Fruit fly (Drosophila melanogaster) whole organism: ENCODE data around the gene Reph.
A peak's percentile ranks its signal among the peaks of the same experiment; 100 is the strongest.

Source experiments
- CG8478 ChIP-seq: fragments of >200 bp; optimal IDR thresholded peaks from 2 replicates; lab custom pipeline; 2018; ENCODE audit warnings: inconsistent platforms
- Dll ChIP-seq: fragments of >200 bp; optimal IDR thresholded peaks from 2 replicates; lab custom pipeline; 2017
- EcR ChIP-seq, 2 experiments: fragments of >200 bp; optimal IDR thresholded peaks; 2 replicates each; lab custom pipeline; 2017; ENCODE audit warnings: missing biosample characterization in 2 of 2, missing genetic modification characterization in 2 of 2, missing genetic modification reagents in 2 of 2
- pan ChIP-seq: fragments of >200 bp; optimal IDR thresholded peaks from 2 replicates; lab custom pipeline; 2017
- psq ChIP-seq: fragments of >200 bp; optimal IDR thresholded peaks from 2 replicates; lab custom pipeline; 2017
- usp ChIP-seq: fragments of >200 bp; optimal IDR thresholded peaks from 2 replicates; lab custom pipeline; 2017; ENCODE audit warnings: missing biosample characterization, missing genetic modification characterization, mixed read lengths

The Reph gene

DNA sequence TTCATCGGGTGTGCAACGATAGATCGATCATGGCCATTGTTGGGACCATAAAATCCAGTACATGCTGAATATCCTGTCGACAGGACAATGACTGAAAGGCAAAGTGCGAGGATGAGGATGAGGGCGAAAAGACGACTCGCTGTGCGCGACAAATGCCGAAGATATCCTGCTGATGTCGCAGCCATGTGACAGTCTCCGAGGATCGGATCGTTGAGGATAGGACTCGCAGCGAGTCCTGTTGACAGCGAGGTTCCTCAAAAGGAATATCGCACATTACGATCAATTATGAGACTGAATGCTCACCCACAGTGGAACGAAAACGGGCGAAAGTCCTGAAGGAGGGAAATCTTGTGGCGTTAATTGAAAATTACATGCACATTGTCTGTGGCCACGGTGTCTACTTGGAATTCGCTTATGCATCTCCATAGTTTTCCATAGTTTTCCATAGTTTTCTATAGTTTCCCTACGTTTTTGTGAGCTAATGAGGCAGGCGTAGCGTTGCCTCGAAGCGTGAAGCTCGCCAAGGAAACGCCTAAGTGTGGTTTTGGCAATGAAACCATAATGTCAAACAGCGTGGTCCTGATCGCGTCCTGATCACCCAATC lies 19.2 kb downstream of the Reph start:
- TF ChIP-seq EcR (GFP tag; optimal IDR thresholded peaks at IDR 0.05; lab: Kevin White, UChicago) (no peak), psq (lab: Kevin White, UChicago) (no peak), CG8478 (lab: Kevin White, UChicago) (no peak), Dll (lab: Kevin White, UChicago) (no peak), pan (lab: Kevin White, UChicago) (no peak), usp (GFP tag; lab: Kevin White, UChicago) (no peak)

DNA sequence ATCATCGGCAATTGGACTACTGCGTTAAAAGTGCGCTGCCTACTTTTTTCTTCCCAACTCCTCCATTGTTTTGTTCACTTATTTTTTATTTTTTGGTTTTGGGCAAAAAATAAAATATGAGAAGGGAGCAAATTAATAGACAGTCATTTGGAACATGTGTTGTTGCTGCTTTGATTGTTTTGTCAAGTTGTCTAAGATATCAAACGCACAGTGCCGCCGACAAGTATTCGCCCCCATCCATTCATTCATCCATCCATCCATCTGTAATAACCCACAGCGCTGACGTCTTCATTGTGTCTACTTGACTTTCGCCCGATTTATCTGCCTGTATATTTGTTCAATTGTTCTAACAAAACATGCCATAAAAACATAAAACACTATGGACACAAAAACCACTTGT lies 20.5 kb downstream of the Reph start:
- TF ChIP-seq EcR (GFP tag; optimal IDR thresholded peaks at IDR 0.05; lab: Kevin White, UChicago) (no peak), pan (lab: Kevin White, UChicago) (no peak), CG8478 (lab: Kevin White, UChicago) (no peak)

DNA sequence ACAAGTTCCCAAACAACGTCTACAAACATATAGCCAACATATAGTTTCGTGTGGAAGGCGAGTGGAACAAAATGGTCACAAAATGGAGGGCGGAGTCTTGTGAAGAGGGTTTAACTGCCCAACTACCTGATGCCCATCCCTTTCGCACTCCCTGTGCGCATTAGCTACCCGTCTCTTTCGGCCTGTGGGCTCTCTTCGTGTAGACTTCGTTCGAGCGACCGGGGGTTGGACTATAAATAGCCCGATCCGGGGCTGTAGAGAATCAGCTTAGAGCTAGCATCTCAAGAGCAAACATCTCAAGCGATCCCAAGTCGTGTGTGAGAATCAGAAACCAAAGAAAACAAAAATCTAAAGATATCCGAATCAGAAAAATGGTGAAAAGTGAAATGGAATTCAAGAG lies 22.1 kb downstream of the Reph start, which contains the start of gene slp1:
Gene slp1 (plus strand): TSS at position 263 of the 400 bp plus-strand sequence.
- TF ChIP-seq Dll (lab: Kevin White, UChicago) (no peak), psq (lab: Kevin White, UChicago) (no peak), EcR (GFP tag; optimal IDR thresholded peaks at IDR 0.05; lab: Kevin White, UChicago) (no peak), CG8478 (lab: Kevin White, UChicago) (no peak), pan (lab: Kevin White, UChicago) (no peak), usp (GFP tag; lab: Kevin White, UChicago) (no peak)

DNA sequence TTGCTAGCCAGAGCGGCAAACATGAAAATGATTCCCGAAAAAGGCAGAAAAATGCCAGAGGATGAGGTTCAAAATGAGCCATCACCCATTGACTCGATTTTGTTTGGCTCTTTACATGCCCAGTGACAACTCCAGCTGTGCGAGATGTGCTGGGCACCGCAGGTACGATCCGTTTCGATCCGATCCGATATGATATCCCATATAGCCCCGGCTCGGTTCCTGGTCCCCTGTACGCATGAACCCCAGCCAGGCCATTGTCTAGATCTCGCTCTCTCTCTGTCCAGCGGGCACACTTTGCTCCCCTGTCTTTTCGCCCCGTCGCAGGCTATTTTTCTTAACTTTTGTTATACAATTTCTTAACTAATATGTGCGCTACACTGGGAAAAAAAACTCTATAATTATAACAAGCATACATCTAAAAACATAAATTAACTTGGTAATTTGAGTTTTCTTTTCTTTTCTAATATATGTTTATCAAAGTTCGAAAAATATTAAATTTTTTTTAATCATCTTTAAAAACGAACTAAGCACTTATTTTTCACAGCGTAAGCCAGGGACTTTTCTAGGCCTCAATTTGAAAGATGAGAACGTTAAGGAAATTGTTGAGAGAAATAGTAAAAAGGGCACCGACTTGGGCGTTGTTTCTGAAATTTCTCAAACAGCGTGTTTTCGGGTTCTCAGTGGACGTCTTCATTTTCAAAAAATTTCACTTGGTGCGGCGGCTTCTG lies 24.2 kb downstream of the Reph start:
- TF ChIP-seq Dll (lab: Kevin White, UChicago): no peak
- TF ChIP-seq psq (lab: Kevin White, UChicago): no peak
- no peak for TF ChIP-seq CG8478 (lab: Kevin White, UChicago)
- TF ChIP-seq usp (GFP tag; lab: Kevin White, UChicago): no peak
- no peak for TF ChIP-seq EcR (GFP tag; optimal IDR thresholded peaks at IDR 0.05; lab: Kevin White, UChicago)
- TF ChIP-seq pan (lab: Kevin White, UChicago): no peak

DNA sequence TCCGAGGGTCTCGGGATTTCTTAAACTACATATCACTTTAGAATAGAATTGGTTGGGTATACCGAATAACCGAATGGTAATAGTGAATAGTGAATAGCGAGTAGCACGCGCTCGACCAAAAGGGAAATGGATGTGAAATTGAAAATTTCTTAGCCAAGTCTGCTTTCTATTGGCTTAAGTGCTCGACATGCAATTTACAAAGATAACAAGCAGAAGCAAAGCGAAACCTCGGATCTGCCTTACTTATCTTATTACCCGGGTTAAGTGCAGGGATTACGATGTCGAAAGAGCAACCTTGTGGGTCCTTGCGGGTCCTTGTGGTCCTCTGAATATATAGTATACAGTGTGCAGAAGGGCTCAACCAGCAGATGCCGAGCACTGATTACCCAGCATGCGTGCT lies 25.9 kb downstream of the Reph start:
- TF ChIP-seq usp (GFP tag; lab: Kevin White, UChicago): no peak
- TF ChIP-seq pan (lab: Kevin White, UChicago): no peak
- TF ChIP-seq EcR (GFP tag; optimal IDR thresholded peaks at IDR 0.05; lab: Kevin White, UChicago): no peak
- no peak for TF ChIP-seq psq (lab: Kevin White, UChicago)
- TF ChIP-seq Dll (lab: Kevin White, UChicago): no peak
- no peak for TF ChIP-seq CG8478 (lab: Kevin White, UChicago)

DNA sequence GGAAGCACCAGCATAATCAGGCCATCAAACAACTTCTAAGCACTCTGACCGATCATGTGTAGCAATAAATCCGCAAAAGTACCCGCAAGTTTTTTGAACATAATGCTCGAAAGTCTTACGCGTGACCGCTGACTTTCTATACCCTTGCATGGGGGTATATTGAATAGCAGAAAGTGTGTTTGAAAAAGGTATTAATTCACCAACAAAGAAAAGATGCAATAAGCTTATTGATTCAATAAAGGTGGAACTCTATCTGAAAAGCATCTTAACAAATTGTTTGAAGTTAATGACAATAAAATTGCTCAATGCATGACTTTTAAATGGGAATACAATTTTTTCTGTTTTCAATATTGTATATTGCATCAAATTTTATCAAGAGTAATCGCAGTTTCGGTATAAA lies 28.3 kb downstream of the Reph start:
- no peak for TF ChIP-seq psq (lab: Kevin White, UChicago)
- TF ChIP-seq usp (GFP tag; lab: Kevin White, UChicago): no peak
- TF ChIP-seq Dll (lab: Kevin White, UChicago): no peak
- no peak for TF ChIP-seq CG8478 (lab: Kevin White, UChicago)
- no peak for TF ChIP-seq EcR (GFP tag; optimal IDR thresholded peaks at IDR 0.05; lab: Kevin White, UChicago)
- no peak for TF ChIP-seq pan (lab: Kevin White, UChicago)

DNA sequence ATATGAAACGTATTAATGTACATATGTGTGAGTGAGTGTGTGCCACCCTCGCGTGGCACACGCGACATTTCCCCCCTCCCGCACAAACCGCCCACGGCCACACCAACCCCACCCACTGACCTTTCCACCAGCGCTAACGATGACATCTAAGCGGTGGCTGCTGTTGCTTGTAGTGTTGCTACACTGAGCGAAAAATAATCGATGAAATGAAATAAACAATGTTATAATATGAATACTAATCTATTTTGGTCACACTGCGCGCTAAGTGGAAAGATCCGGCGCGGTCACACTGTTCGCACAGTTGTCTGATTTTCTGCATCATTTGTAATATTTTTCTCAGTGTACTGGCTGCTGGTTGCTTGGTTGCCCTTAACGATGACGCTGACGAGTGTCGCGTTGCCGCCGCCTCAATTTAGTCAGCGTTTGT lies 28.9 kb downstream of the Reph start:
- no peak for TF ChIP-seq pan (lab: Kevin White, UChicago)

DNA sequence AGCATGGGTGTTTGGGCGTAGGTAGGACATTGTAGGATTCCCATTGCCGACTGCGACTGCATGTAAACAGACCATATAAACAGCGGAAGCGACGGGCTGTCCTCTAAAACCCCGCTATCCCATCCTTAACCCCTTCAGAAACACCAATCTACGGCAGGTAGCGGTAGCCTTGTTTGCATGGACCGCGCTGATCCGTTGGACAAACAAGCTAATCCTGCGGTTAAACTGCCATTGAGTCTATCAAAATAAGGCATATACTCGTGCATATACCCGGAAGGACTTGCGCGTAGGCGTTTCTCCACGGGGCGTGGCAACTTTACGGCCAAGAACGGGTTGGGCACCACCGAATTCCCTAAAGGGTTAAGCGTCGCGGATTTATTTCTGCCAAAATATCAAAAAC lies 30.6 kb downstream of the Reph start:
- TF ChIP-seq Dll (lab: Kevin White, UChicago) (no peak), usp (GFP tag; lab: Kevin White, UChicago) (no peak), CG8478 (lab: Kevin White, UChicago) (no peak), EcR (GFP tag; optimal IDR thresholded peaks at IDR 0.05; lab: Kevin White, UChicago) (no peak), pan (lab: Kevin White, UChicago) (no peak), psq (lab: Kevin White, UChicago) (no peak)

DNA sequence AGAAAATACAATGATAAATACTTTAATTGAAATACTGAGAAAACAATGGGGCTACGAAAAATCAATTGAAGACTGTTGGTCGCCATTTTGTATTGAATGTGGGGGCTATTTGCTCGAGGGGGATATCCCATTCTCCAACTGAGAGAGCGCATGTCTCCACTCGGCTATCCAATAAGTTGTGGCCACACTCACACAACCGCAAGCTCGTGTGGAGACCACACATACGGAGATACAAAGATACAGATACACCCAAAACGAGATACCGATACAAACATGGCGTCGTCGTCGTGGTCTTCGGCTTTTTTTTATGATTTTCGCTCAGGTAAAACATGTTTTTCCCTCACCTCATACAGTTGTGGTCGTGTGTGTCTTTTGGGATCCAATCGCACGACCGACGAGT lies 31.9 kb downstream of the Reph start:
- no peak for TF ChIP-seq CG8478 (lab: Kevin White, UChicago)
- no peak for TF ChIP-seq usp (GFP tag; lab: Kevin White, UChicago)
- TF ChIP-seq EcR (GFP tag; optimal IDR thresholded peaks at IDR 0.05; lab: Kevin White, UChicago): no peak
- no peak for TF ChIP-seq psq (lab: Kevin White, UChicago)
- TF ChIP-seq Dll (lab: Kevin White, UChicago): no peak
- TF ChIP-seq pan (lab: Kevin White, UChicago): no peak

DNA sequence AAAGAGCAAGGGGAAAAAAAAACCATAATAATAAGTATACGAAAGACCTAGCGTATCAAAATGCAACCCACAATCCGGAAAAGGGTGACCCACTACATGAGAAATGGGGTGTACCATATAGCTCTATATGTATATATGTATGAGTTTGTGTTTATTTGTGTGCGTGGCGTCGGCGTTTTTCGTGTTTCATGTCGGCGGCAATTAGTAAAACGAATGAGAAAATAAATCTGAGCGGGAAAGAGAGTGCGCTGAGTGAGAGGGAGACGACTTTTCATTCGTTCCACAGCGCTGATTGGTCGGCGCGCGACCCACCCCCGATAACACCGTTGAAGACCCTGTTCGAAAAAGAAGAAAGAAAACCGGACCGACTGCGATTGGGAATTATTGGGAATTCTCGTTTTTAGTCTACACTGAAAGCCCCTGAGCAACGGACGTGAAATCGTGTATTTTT lies 33.1 kb downstream of the Reph start, which contains the start of gene slp2:
Gene slp2 (plus strand): TSS at position 401 of the 451 bp plus-strand sequence.
- TF ChIP-seq CG8478 (lab: Kevin White, UChicago): peak; percentile 35
- no peak for TF ChIP-seq Dll (lab: Kevin White, UChicago)
- no peak for TF ChIP-seq psq (lab: Kevin White, UChicago)
- TF ChIP-seq EcR (GFP tag; optimal IDR thresholded peaks at IDR 0.05; lab: Kevin White, UChicago): no peak
- TF ChIP-seq pan (lab: Kevin White, UChicago): no peak
- TF ChIP-seq usp (GFP tag; lab: Kevin White, UChicago): no peak

DNA sequence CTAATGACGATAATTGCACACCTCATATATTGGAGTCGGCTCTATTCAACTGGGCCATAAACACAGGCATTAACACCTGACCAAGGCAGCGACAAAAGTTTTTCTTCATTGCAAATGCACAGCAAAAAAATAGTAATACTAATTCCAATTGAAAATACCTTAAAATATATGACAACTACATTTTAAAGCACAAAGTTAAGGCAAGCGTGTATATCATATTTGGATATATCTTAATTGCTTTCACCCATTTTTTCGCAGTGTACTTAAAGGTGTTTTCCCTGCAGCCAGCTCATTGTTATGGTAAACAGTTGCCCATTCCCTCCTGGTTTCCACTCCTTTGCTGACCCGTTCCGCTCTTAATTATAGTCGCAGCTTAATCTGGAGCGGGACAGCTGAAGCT lies 37.6 kb downstream of the Reph start:
- no peak for TF ChIP-seq psq (lab: Kevin White, UChicago)

DNA sequence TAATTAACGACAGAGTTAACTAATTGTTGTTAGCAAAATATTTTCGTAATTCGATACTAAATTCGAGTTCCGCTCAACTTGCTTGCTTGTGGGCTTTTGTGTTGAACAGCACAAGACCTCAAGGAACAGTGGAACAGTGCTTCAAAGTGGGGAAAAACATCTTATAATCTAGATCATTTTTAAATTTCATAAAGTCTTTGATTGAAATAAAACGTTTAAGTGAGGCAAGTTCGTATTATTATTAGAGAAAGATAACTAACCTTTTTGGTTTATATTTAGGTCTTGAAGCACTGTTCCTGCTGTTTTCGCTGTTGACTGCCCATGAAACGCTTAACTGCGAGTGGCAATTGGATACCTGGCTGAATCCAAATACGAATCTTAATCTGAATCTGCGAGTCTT lies 40.8 kb downstream of the Reph start:
- no peak for TF ChIP-seq pan (lab: Kevin White, UChicago)
- no peak for TF ChIP-seq psq (lab: Kevin White, UChicago)
- TF ChIP-seq Dll (lab: Kevin White, UChicago): no peak
- TF ChIP-seq usp (GFP tag; lab: Kevin White, UChicago): no peak
- TF ChIP-seq CG8478 (lab: Kevin White, UChicago): no peak
- no peak for TF ChIP-seq EcR (GFP tag; optimal IDR thresholded peaks at IDR 0.05; lab: Kevin White, UChicago)
